Fruit fly (Drosophila melanogaster): ENCODE measurements around the gene ND-MNLL.
A peak's percentile ranks its signal among the peaks of the same experiment; 100 is the strongest.

ND-MNLL gene

dm6 chrX:7909482-7909881, 15.9 kb upstream of the ND-MNLL start:
- TF ChIP-seq CTCF (optimal IDR thresholded peaks at IDR 0.05) = no peak
- TF ChIP-seq CG8478 (optimal IDR thresholded peaks at IDR 0.05) = no peak

dm6 chrX:7909069-7909389, 15.4 kb upstream of the ND-MNLL start:
- no peak for TF ChIP-seq CG8478 (optimal IDR thresholded peaks at IDR 0.05)
- TF ChIP-seq CTCF (optimal IDR thresholded peaks at IDR 0.05) = no peak

dm6 chrX:7908239-7909068, 14.9 kb upstream of the ND-MNLL start, which contains the start of the genes dpr14 and spidey:
Gene dpr14, minus strand, starts transcription at chrX:7908286.
Gene spidey, plus strand, starts transcription at chrX:7908931.
- TF ChIP-seq CTCF (optimal IDR thresholded peaks at IDR 0.05) (no peak), CG8478 (optimal IDR thresholded peaks at IDR 0.05) (no peak)

- TF ChIP-seq CG8478 (optimal IDR thresholded peaks at IDR 0.05) (no peak), CTCF (optimal IDR thresholded peaks at IDR 0.05) (peak in 1 of 2 experiments; percentile 2)
These were observed 7.8 kb upstream of the ND-MNLL start, which contains the start of the genes RpS6 and bys for dm6 chrX:7901153-7902038. Gene RpS6, minus strand, starts transcription at chrX:7901331. Gene bys, plus strand, starts transcription at chrX:7901880.

dm6 chrX:7900659-7901058, 7.1 kb upstream of the ND-MNLL start:
- TF ChIP-seq CTCF (optimal IDR thresholded peaks at IDR 0.05) (no peak), CG8478 (optimal IDR thresholded peaks at IDR 0.05) (no peak)

dm6 chrX:7892539-7892899, 1.1 kb downstream of the ND-MNLL start:
- TF ChIP-seq CG8478 (optimal IDR thresholded peaks at IDR 0.05) (no peak), CTCF (optimal IDR thresholded peaks at IDR 0.05) (no peak)

dm6 chrX:7891596-7892538, 1.7 kb downstream of the ND-MNLL start, which contains the start of gene Nek2:
Gene Nek2, minus strand, starts transcription at chrX:7891646.
- TF ChIP-seq CTCF (optimal IDR thresholded peaks at IDR 0.05) = no peak
- TF ChIP-seq CG8478 (optimal IDR thresholded peaks at IDR 0.05) = no peak

- no peak for TF ChIP-seq CTCF (optimal IDR thresholded peaks at IDR 0.05)
These were observed 5.1 kb downstream of the ND-MNLL start, which contains the start of gene Acat1 for dm6 chrX:7888386-7889024. Gene Acat1, minus strand, starts transcription at chrX:7888785.

dm6 chrX:7884360-7884759, 9.2 kb downstream of the ND-MNLL start, which contains the start of gene Ir7g:
Gene Ir7g, plus strand, starts transcription at chrX:7884660.
- TF ChIP-seq CG8478 (optimal IDR thresholded peaks at IDR 0.05) = no peak
- TF ChIP-seq CTCF (optimal IDR thresholded peaks at IDR 0.05) = no peak

- TF ChIP-seq CG8478 (optimal IDR thresholded peaks at IDR 0.05) = no peak
- TF ChIP-seq CTCF (optimal IDR thresholded peaks at IDR 0.05) = no peak
These were observed 9.7 kb downstream of the ND-MNLL start, which contains the start of gene Ir7f for dm6 chrX:7883926-7884325. Gene Ir7f, minus strand, starts transcription at chrX:7884026.

- TF ChIP-seq CTCF (optimal IDR thresholded peaks at IDR 0.05) (no peak), CG8478 (optimal IDR thresholded peaks at IDR 0.05) (no peak)
These were observed 12.0 kb downstream of the ND-MNLL start, which contains the start of gene Ir7e for dm6 chrX:7881579-7881978. Gene Ir7e, minus strand, starts transcription at chrX:7881679.

dm6 chrX:7878736-7879135, 14.9 kb downstream of the ND-MNLL start, which contains the start of gene Ir7d:
Gene Ir7d, minus strand, starts transcription at chrX:7878836.
- TF ChIP-seq CTCF (optimal IDR thresholded peaks at IDR 0.05) (no peak), CG8478 (optimal IDR thresholded peaks at IDR 0.05) (no peak)

- TF ChIP-seq CTCF (optimal IDR thresholded peaks at IDR 0.05) = no peak
- TF ChIP-seq CG8478 (optimal IDR thresholded peaks at IDR 0.05) = no peak
These were observed 19.5 kb downstream of the ND-MNLL start, which contains the start of gene Ir7c for dm6 chrX:7874094-7874493. Gene Ir7c, plus strand, starts transcription at chrX:7874394.
